Worm (Caenorhabditis elegans) whole organism, L3 larva: ENCODE data around the gene str-238.

Experiments used
- ZK546.5 ChIP-seq: sonication (generic microtip); optimal IDR thresholded peaks from 2 replicates; lab custom pipeline; 2017; ENCODE audit warnings: missing biosample characterization, missing genetic modification characterization
- ceh-16 ChIP-seq: sonication (generic microtip); optimal IDR thresholded peaks from 2 replicates; lab custom pipeline; 2017; ENCODE audit warnings: missing biosample characterization, missing genetic modification characterization
- ceh-28 ChIP-seq: fragments of 150-350 bp; optimal IDR thresholded peaks from 2 replicates; lab custom pipeline; 2014; ENCODE audit warnings: missing biosample characterization, missing genetic modification reagents, missing genetic modification characterization
- ceh-9 ChIP-seq: sonication (generic microtip); optimal IDR thresholded peaks from 2 replicates; lab custom pipeline; 2018; ENCODE audit warnings: missing biosample characterization, missing genetic modification characterization
- daf-12 ChIP-seq: fragments of 150-350 bp; optimal IDR thresholded peaks from 2 replicates; lab custom pipeline; 2014; ENCODE audit warnings: missing biosample characterization, missing genetic modification reagents, missing genetic modification characterization
- egl-27 ChIP-seq: sonication (generic microtip); optimal IDR thresholded peaks from 4 replicates; lab custom pipeline; 2017; ENCODE audit warnings: missing biosample characterization, missing genetic modification reagents, missing genetic modification characterization
- egl-5 ChIP-seq: fragments of 150-350 bp; optimal IDR thresholded peaks from 2 replicates; lab custom pipeline; 2017; ENCODE audit warnings: missing biosample characterization, missing genetic modification reagents, missing genetic modification characterization, inconsistent platforms
- elt-1 ChIP-seq: fragments of 150-350 bp; optimal IDR thresholded peaks from 2 replicates; lab custom pipeline; 2014; ENCODE audit warnings: missing biosample characterization, missing genetic modification characterization
- elt-2 ChIP-seq: sonication (generic microtip); optimal IDR thresholded peaks from 2 replicates; lab custom pipeline; 2016; ENCODE audit warnings: missing genetic modification reagents, mild to moderate bottlenecking, missing genetic modification characterization, missing compliant biosample characterization
- elt-3 ChIP-seq, 3 experiments: fragments of 150-350 bp in 1 of 3; sonication (generic microtip) in 2 of 3; optimal IDR thresholded peaks; 2 replicates in 2 of 3; 4 replicates in 1 of 3; lab custom pipeline; 2014 to 2017; ENCODE audit warnings: missing biosample characterization in 3 of 3, missing genetic modification characterization in 3 of 3
- eor-1 ChIP-seq, 2 experiments: fragments of 150-350 bp; optimal IDR thresholded peaks; 2 replicates each; lab custom pipeline; 2014 to 2018; ENCODE audit warnings: missing biosample characterization in 2 of 2, missing genetic modification characterization in 2 of 2
- fkh-10 ChIP-seq: sonication (generic microtip); optimal IDR thresholded peaks from 2 replicates; lab custom pipeline; 2017; ENCODE audit warnings: missing biosample characterization, missing genetic modification reagents, missing genetic modification characterization
- fkh-2 ChIP-seq: fragments of 150-350 bp; optimal IDR thresholded peaks from 2 replicates; lab custom pipeline; 2014; ENCODE audit warnings: missing biosample characterization, missing genetic modification reagents, missing genetic modification characterization
- fos-1 ChIP-seq: fragments of 150-350 bp; optimal IDR thresholded peaks from 2 replicates; lab custom pipeline; 2014; ENCODE audit warnings: missing biosample characterization, missing genetic modification characterization
- hmg-11 ChIP-seq: sonication (generic microtip); optimal IDR thresholded peaks from 2 replicates; lab custom pipeline; 2016; ENCODE audit warnings: missing genetic modification characterization, missing compliant biosample characterization
- jun-1 ChIP-seq: fragments of 150-350 bp; optimal IDR thresholded peaks from 2 replicates; lab custom pipeline; 2014; ENCODE audit warnings: missing biosample characterization, missing genetic modification reagents, missing genetic modification characterization
- lin-39 ChIP-seq: fragments of 150-350 bp; optimal IDR thresholded peaks from 2 replicates; lab custom pipeline; 2018; ENCODE audit warnings: missing biosample characterization, missing genetic modification reagents, missing genetic modification characterization
- mdl-1 ChIP-seq: fragments of 150-350 bp; optimal IDR thresholded peaks from 2 replicates; lab custom pipeline; 2014; ENCODE audit warnings: missing biosample characterization, missing genetic modification characterization
- nfya-1 ChIP-seq: sonication (generic microtip); optimal IDR thresholded peaks from 2 replicates; lab custom pipeline; 2017; ENCODE audit warnings: missing genetic modification characterization, mild to moderate bottlenecking, missing compliant biosample characterization, antibody characterized with exemption, moderate library complexity; ENCODE audit not compliant: insufficient read depth
- nhr-11 ChIP-seq: fragments of 150-350 bp; optimal IDR thresholded peaks from 2 replicates; lab custom pipeline; 2014; ENCODE audit warnings: missing biosample characterization, missing genetic modification characterization
- nhr-12 ChIP-seq: fragments of 150-350 bp; optimal IDR thresholded peaks from 2 replicates; lab custom pipeline; 2014; ENCODE audit warnings: missing biosample characterization, missing genetic modification characterization
- nhr-25 ChIP-seq: sonication (generic microtip); optimal IDR thresholded peaks from 2 replicates; lab custom pipeline; 2017; ENCODE audit warnings: missing biosample characterization, missing genetic modification characterization
- nhr-43 ChIP-seq: sonication (generic microtip); optimal IDR thresholded peaks from 2 replicates; lab custom pipeline; 2016; ENCODE audit warnings: mild to moderate bottlenecking, missing genetic modification characterization, missing compliant biosample characterization; ENCODE audit not compliant: poor library complexity, severe bottlenecking
- nhr-67 ChIP-seq: fragments of 150-350 bp; optimal IDR thresholded peaks from 2 replicates; lab custom pipeline; 2014; ENCODE audit warnings: missing biosample characterization, missing genetic modification characterization
- nhr-76 ChIP-seq: fragments of 150-350 bp; sonication (generic microtip); optimal IDR thresholded peaks from 5 replicates; lab custom pipeline; 2014; ENCODE audit warnings: missing biosample characterization, missing genetic modification characterization
- nhr-77 ChIP-seq: fragments of 150-350 bp; optimal IDR thresholded peaks from 2 replicates; lab custom pipeline; 2014; ENCODE audit warnings: missing biosample characterization, missing genetic modification characterization
- pha-4 ChIP-seq: fragments of 150-350 bp; optimal IDR thresholded peaks from 2 replicates; lab custom pipeline; 2014; ENCODE audit warnings: missing biosample characterization, missing genetic modification reagents, missing genetic modification characterization
- pqm-1 ChIP-seq: fragments of 150-350 bp; optimal IDR thresholded peaks from 2 replicates; lab custom pipeline; 2017; ENCODE audit warnings: missing biosample characterization, missing genetic modification characterization, inconsistent platforms
- skn-1 ChIP-seq: fragments of 150-350 bp; optimal IDR thresholded peaks from 2 replicates; lab custom pipeline; 2014; ENCODE audit warnings: missing biosample characterization, missing genetic modification characterization
- snpc-4 ChIP-seq: fragments of 150-350 bp; optimal IDR thresholded peaks from 2 replicates; lab custom pipeline; 2014; ENCODE audit warnings: missing biosample characterization, missing genetic modification characterization
- unc-62 ChIP-seq: fragments of 150-350 bp; sonication (generic microtip); optimal IDR thresholded peaks from 4 replicates; lab custom pipeline; 2014; ENCODE audit warnings: missing biosample characterization, missing genetic modification reagents, missing genetic modification characterization
- zag-1 ChIP-seq: fragments of 150-350 bp; optimal IDR thresholded peaks from 2 replicates; lab custom pipeline; 2014; ENCODE audit warnings: missing biosample characterization, missing genetic modification characterization
- ztf-11 ChIP-seq: fragments of 150-350 bp; optimal IDR thresholded peaks from 2 replicates; lab custom pipeline; 2014; ENCODE audit warnings: missing biosample characterization, missing genetic modification characterization
- ztf-4 ChIP-seq: fragments of 150-350 bp; optimal IDR thresholded peaks from 2 replicates; lab custom pipeline; 2014; ENCODE audit warnings: missing biosample characterization, missing genetic modification characterization

Gene str-238

DNA sequence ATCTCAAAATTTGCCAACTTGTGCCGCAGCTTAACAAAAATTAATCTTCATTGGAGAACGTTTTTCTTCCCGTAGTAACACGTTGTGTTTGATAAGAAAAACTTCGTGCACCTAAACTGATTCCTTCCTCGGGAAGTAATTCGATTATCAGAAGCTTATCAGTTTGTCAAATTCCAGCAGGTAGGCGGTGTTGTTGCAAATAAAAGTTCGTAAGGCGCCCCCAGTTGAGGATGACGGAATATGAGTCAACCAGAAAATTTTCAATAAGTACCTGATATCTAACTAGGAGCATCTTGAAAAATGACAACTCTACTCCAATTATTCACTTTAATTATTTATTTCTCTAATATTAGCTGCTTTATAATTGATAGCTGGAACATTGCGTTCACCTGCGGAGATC is 23.0 kb upstream of the str-238 start, which contains the start of gene C05E4.7:
Gene C05E4.7 (plus strand): TSS at position 301 of the 400 bp plus-strand sequence.
- TF ChIP-seq zag-1 (tag; lab: Kevin White, UChicago) = no peak
- TF ChIP-seq ceh-16 (tag; lab: Kevin White, UChicago) = no peak
- TF ChIP-seq ceh-28 (tag; lab: Kevin White, UChicago) = no peak
- no peak for TF ChIP-seq elt-1 (tag; lab: Kevin White, UChicago)

DNA sequence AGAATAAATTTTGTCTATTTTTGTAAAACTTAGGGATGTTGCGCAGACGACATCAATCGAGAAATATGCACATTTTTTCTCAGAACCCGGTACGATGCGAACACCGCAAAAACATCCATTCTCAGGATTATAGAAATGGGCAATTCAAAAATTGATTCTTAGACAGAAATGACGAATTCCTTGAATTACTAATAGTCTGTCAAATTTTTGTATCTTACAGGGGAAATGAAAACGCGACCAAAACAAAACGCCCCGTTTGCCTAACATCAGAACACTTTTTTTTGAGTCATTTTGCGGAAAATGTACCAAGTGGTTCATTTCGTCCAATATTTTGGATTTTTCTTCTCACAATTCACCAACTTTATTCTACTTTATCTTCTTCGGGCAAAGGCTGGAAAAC is 21.5 kb upstream of the str-238 start, which contains the start of gene str-134:
Gene str-134 (plus strand): TSS at position 301 of the 400 bp plus-strand sequence.
- no peak for TF ChIP-seq zag-1 (tag; lab: Kevin White, UChicago)

- TF ChIP-seq nhr-67 (tag; lab: Kevin White, UChicago) (no peak), fos-1 (tag; lab: Kevin White, UChicago) (no peak), mdl-1 (no peak)
Measured at ce11 chrV:748044-748443, 16.8 kb upstream of the str-238 start, which contains the start of gene sri-4. sri-4 (plus strand) TSS chrV:748344.

- TF ChIP-seq egl-5 (tag; lab: Kevin White, UChicago) (no peak), zag-1 (tag; lab: Kevin White, UChicago) (no peak), nhr-77 (no peak), skn-1 (tag; lab: Kevin White, UChicago) (no peak), elt-2 (no peak), daf-12 (tag; lab: Kevin White, UChicago) (no peak), eor-1 (tag; optimal IDR thresholded peaks at IDR 0.05; lab: Kevin White, UChicago) (no peak), nfya-1 (tag; lab: Kevin White, UChicago) (no peak), ceh-9 (tag; lab: Kevin White, UChicago) (no peak), hmg-11 (tag; lab: Kevin White, UChicago) (no peak), elt-3 (tag; optimal IDR thresholded peaks at IDR 0.05; lab: Kevin White, UChicago) (no peak), lin-39 (tag; lab: Kevin White, UChicago) (no peak), pha-4 (no peak), nhr-25 (tag; lab: Kevin White, UChicago) (no peak), ZK546.5 (tag; lab: Kevin White, UChicago) (no peak), nhr-76 (tag; lab: Kevin White, UChicago) (no peak), nhr-12 (tag; lab: Kevin White, UChicago) (no peak), pqm-1 (tag; lab: Kevin White, UChicago) (no peak), nhr-43 (tag; lab: Kevin White, UChicago) (no peak), unc-62 (GFP tag; lab: Kevin White, UChicago) (no peak)
Measured at ce11 chrV:752679-753333, 12.0 kb upstream of the str-238 start, which contains the start of the genes str-262 and srp-1. str-262 (minus strand) TSS chrV:752779. srp-1 (plus strand) TSS chrV:753283.

- TF ChIP-seq egl-5 (tag; lab: Kevin White, UChicago) (no peak), egl-27 (no peak), nhr-43 (tag; lab: Kevin White, UChicago) (no peak), snpc-4 (no peak), fkh-10 (GFP tag; lab: Kevin White, UChicago) (no peak), fkh-2 (tag; lab: Kevin White, UChicago) (no peak), ZK546.5 (tag; lab: Kevin White, UChicago) (no peak), hmg-11 (tag; lab: Kevin White, UChicago) (no peak), nhr-12 (tag; lab: Kevin White, UChicago) (no peak), eor-1 (tag; optimal IDR thresholded peaks at IDR 0.05; lab: Kevin White, UChicago) (no peak), ztf-11 (tag; lab: Kevin White, UChicago) (no peak), zag-1 (tag; lab: Kevin White, UChicago) (no peak), elt-3 (tag; optimal IDR thresholded peaks at IDR 0.05; lab: Kevin White, UChicago) (no peak), ztf-4 (tag; lab: Kevin White, UChicago) (no peak), fos-1 (tag; lab: Kevin White, UChicago) (no peak), jun-1 (tag; lab: Kevin White, UChicago) (no peak), nhr-76 (tag; lab: Kevin White, UChicago) (no peak), nhr-11 (tag; lab: Kevin White, UChicago) (no peak), nhr-67 (tag; lab: Kevin White, UChicago) (no peak)
Measured at ce11 chrV:756169-756568, 8.7 kb upstream of the str-238 start, which contains the start of gene str-20. str-20 (plus strand) TSS chrV:756469.
